Fruit fly (Drosophila melanogaster): ENCODE measurements around the gene CAH5.
A peak's percentile ranks its signal among the peaks of the same experiment; 100 is the strongest.

DNA sequence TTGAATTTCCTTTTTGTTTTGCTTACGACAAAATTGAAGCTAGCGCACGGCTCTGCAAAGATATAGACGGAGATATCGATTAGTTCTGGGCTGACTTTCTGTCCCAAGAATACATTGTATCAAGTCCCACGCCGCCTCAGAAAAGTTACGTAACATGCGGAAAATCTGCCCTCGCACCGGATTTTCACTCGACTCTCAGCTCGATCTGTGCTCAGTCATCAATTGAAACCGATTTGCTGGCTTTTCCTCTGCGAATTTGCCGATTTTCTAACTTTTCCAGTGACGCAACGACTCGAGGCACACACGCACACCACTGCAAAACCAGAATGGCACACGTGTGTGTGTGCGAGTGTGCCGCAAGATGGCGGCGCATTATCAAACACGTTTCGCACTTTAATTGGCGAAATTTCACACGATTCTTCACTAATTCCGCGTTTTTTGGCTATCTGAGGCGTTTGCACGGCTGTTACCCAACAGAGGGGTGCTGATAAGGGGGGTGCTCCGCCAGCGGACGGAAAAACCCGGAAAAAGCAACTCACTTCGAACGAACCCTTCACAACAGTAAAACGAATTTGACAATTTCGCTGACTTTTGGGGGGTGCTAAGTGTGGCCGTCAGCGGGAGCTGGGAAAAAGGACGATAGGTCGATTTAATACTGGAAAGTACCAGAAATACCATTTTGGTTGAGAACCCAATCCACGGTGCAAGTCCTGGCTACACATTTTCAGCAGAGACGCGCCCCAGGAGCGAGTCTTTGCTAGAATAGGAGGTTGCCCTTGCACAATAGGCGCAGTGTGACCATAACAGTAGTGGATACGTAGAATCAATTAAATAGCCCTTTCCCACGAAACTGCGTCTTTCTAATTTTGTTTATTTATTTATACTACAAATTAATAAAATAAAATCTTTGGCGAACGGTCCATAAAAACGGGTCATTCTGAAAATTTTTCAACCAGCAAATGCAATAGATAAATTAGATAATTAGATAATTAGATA lies 43.1 kb upstream of the CAH5 start, which contains the start of gene ATPsynC:
- TF ChIP-seq Dref (GFP tag; IDR thresholded peaks at IDR 0.05) = no peak
- peak; percentile 88 for TF ChIP-seq CG17186 (GFP tag; optimal IDR thresholded peaks at IDR 0.05)
- no peak for TF ChIP-seq grn (GFP tag; optimal IDR thresholded peaks at IDR 0.05)
- no peak for TF ChIP-seq Usf (GFP tag; optimal IDR thresholded peaks at IDR 0.05)
